Worm (Caenorhabditis elegans) whole organism, L1 larva: Measurements from ENCODE around the gene gly-5.

Experiments used
- C04F5.9 ChIP-seq: sonication (generic microtip); optimal IDR thresholded peaks from 2 replicates; lab custom pipeline; 2016; ENCODE audit warnings: missing genetic modification characterization, missing compliant biosample characterization
- C34B4.2 ChIP-seq: sonication (generic microtip); optimal IDR thresholded peaks from 2 replicates; lab custom pipeline; 2017; ENCODE audit warnings: mild to moderate bottlenecking, missing genetic modification characterization, missing compliant biosample characterization
- F16B12.6 ChIP-seq: fragments of 150-350 bp; optimal IDR thresholded peaks from 2 replicates; lab custom pipeline; 2014; ENCODE audit warnings: missing biosample characterization, missing genetic modification characterization
- alr-1 ChIP-seq: fragments of 200-800 bp; sonication (Bioruptor generic); optimal IDR thresholded peaks from 2 replicates; lab custom pipeline; 2018; ENCODE audit warnings: borderline replicate concordance, mild to moderate bottlenecking, missing genetic modification characterization, missing compliant biosample characterization
- blmp-1 ChIP-seq: fragments of 150-350 bp; optimal IDR thresholded peaks from 2 replicates; lab custom pipeline; 2014; ENCODE audit warnings: missing biosample characterization, missing genetic modification characterization
- ceh-63 ChIP-seq: fragments of 200-800 bp; sonication (Bioruptor generic); optimal IDR thresholded peaks from 2 replicates; lab custom pipeline; 2018; ENCODE audit warnings: mild to moderate bottlenecking, missing genetic modification characterization, missing compliant biosample characterization
- ceh-8 ChIP-seq: fragments of 200-800 bp; sonication (Bioruptor generic); optimal IDR thresholded peaks from 2 replicates; lab custom pipeline; 2018; ENCODE audit warnings: mild to moderate bottlenecking, missing genetic modification characterization, moderate library complexity, missing compliant biosample characterization
- ceh-82 ChIP-seq, 3 experiments: fragments of 150-350 bp in 1 of 3; sonication (generic microtip) in 2 of 3; optimal IDR thresholded peaks; 2 replicates each; lab custom pipeline; 2014 to 2017; ENCODE audit warnings: missing biosample characterization in 3 of 3, missing genetic modification characterization in 3 of 3
- dpl-1 ChIP-seq, 3 experiments: fragments of 150-350 bp in 2 of 3; sonication (generic microtip) in 1 of 3; optimal IDR thresholded peaks; 2 replicates each; lab custom pipeline; 2014 to 2017; ENCODE audit warnings: missing biosample characterization in 3 of 3, missing genetic modification characterization in 3 of 3, missing genetic modification reagents in 3 of 3
- dsc-1 ChIP-seq: sonication (generic microtip); optimal IDR thresholded peaks from 2 replicates; lab custom pipeline; 2016; ENCODE audit warnings: mild to moderate bottlenecking, missing genetic modification characterization, missing compliant biosample characterization
- efl-1 ChIP-seq, 4 experiments: fragments of 150-350 bp; optimal IDR thresholded peaks in 3 of 4; peaks in 1 of 4; 1 replicate in 1 of 4; 2 replicates in 3 of 4; lab custom pipeline; 2014; ENCODE audit warnings: missing biosample characterization in 2 of 4, missing genetic modification characterization in 2 of 4, missing genetic modification reagents in 2 of 4
- elt-3 ChIP-seq, 6 experiments: fragments of 150-350 bp in 1 of 6; sonication (generic microtip); optimal IDR thresholded peaks; 2 replicates each; lab custom pipeline; 2017 to 2018; ENCODE audit warnings: missing biosample characterization in 6 of 6, missing genetic modification characterization in 6 of 6, inconsistent platforms in 1 of 6
- ets-5 ChIP-seq: fragments of 200-800 bp; sonication (Bioruptor generic); IDR thresholded peaks from 2 replicates; pipeline ENCODE4 v1.3.6; 2022; ENCODE audit warnings: missing genetic modification characterization, missing compliant biosample characterization
- hpl-2 ChIP-seq: fragments of 150-350 bp; optimal IDR thresholded peaks from 2 replicates; lab custom pipeline; 2014; ENCODE audit warnings: missing biosample characterization, missing genetic modification reagents, missing genetic modification characterization
- irx-1 ChIP-seq: sonication (generic microtip); optimal IDR thresholded peaks from 2 replicates; lab custom pipeline; 2016; ENCODE audit warnings: missing genetic modification characterization, missing compliant biosample characterization
- isw-1 ChIP-seq: fragments of 200-800 bp; sonication (Bioruptor generic); IDR thresholded peaks from 2 replicates; pipeline ENCODE4 v1.3.6; 2022; ENCODE audit warnings: missing genetic modification characterization, missing compliant biosample characterization
- lin-14 ChIP-seq: fragments of 200-800 bp; sonication (Bioruptor generic); optimal IDR thresholded peaks from 2 replicates; lab custom pipeline; 2018; ENCODE audit warnings: mild to moderate bottlenecking, missing genetic modification characterization, moderate library complexity, missing compliant biosample characterization
- lin-15B ChIP-seq: fragments of 150-350 bp; sonication (generic microtip); optimal IDR thresholded peaks from 3 replicates; lab custom pipeline; 2014; ENCODE audit warnings: missing biosample characterization, missing genetic modification characterization
- lir-3 ChIP-seq: sonication (generic microtip); optimal IDR thresholded peaks from 2 replicates; lab custom pipeline; 2016; ENCODE audit warnings: mild to moderate bottlenecking, missing genetic modification characterization, moderate library complexity, missing compliant biosample characterization; ENCODE audit not compliant: poor library complexity
- mab-9 ChIP-seq: fragments of 200-800 bp; sonication (Bioruptor generic); IDR thresholded peaks from 2 replicates; pipeline ENCODE4 v1.3.6; 2022; ENCODE audit warnings: missing genetic modification reagents, missing genetic modification characterization, missing compliant biosample characterization
- mdl-1 ChIP-seq, 2 experiments: fragments of 150-350 bp; optimal IDR thresholded peaks; 2 replicates each; lab custom pipeline; 2014 to 2017; ENCODE audit warnings: missing biosample characterization in 2 of 2, missing genetic modification characterization in 2 of 2, inconsistent platforms in 1 of 2
- mep-1 ChIP-seq: fragments of 150-350 bp; optimal IDR thresholded peaks from 2 replicates; lab custom pipeline; 2014; ENCODE audit warnings: missing biosample characterization, missing genetic modification characterization
- nhr-11 ChIP-seq: fragments of 150-350 bp; optimal IDR thresholded peaks from 2 replicates; lab custom pipeline; 2014; ENCODE audit warnings: missing biosample characterization, missing genetic modification characterization
- nhr-19 ChIP-seq: fragments of 200-800 bp; sonication (Bioruptor generic); conservative IDR thresholded peaks from 2 replicates; pipeline ENCODE4 v1.3.6; 2022; ENCODE audit warnings: missing genetic modification characterization, missing compliant biosample characterization
- nhr-237 ChIP-seq: fragments of 150-350 bp; optimal IDR thresholded peaks from 2 replicates; lab custom pipeline; 2014; ENCODE audit warnings: missing biosample characterization, missing genetic modification characterization
- nhr-28 ChIP-seq: fragments of 150-350 bp; optimal IDR thresholded peaks from 2 replicates; lab custom pipeline; 2014; ENCODE audit warnings: missing biosample characterization, missing genetic modification characterization
- nhr-47 ChIP-seq: sonication (generic microtip); optimal IDR thresholded peaks from 2 replicates; lab custom pipeline; 2016; ENCODE audit warnings: mild to moderate bottlenecking, missing genetic modification characterization, moderate library complexity, missing compliant biosample characterization
- nhr-71 ChIP-seq: sonication (generic microtip); optimal IDR thresholded peaks from 2 replicates; lab custom pipeline; 2016; ENCODE audit warnings: mild to moderate bottlenecking, missing genetic modification characterization, moderate library complexity, missing compliant biosample characterization
- nhr-76 ChIP-seq: sonication (generic microtip); optimal IDR thresholded peaks from 2 replicates; lab custom pipeline; 2017; ENCODE audit warnings: missing biosample characterization, missing genetic modification characterization
- nhr-77 ChIP-seq: fragments of 150-350 bp; optimal IDR thresholded peaks from 2 replicates; lab custom pipeline; 2014; ENCODE audit warnings: missing biosample characterization, missing genetic modification characterization
- nhr-84 ChIP-seq: sonication (generic microtip); optimal IDR thresholded peaks from 2 replicates; lab custom pipeline; 2017; ENCODE audit warnings: missing biosample characterization, missing genetic modification characterization
- nhr-85 ChIP-seq: sonication (generic microtip); peaks from one replicate; lab custom pipeline; 2016; ENCODE audit warnings: missing genetic modification characterization, inconsistent platforms, missing compliant biosample characterization
- nhr-90 ChIP-seq: sonication (generic microtip); optimal IDR thresholded peaks from 2 replicates; lab custom pipeline; 2016; ENCODE audit warnings: mild to moderate bottlenecking, missing genetic modification characterization, missing compliant biosample characterization; ENCODE audit not compliant: poor library complexity
- pag-3 ChIP-seq: sonication (generic microtip); optimal IDR thresholded peaks from 2 replicates; lab custom pipeline; 2017; ENCODE audit warnings: missing genetic modification characterization, mild to moderate bottlenecking, missing compliant biosample characterization, antibody characterized with exemption, borderline replicate concordance; ENCODE audit not compliant: insufficient read depth
- rnt-1 ChIP-seq: sonication (generic microtip); optimal IDR thresholded peaks from 2 replicates; lab custom pipeline; 2016; ENCODE audit warnings: mild to moderate bottlenecking, missing genetic modification characterization, moderate library complexity, missing compliant biosample characterization
- snpc-4 ChIP-seq: fragments of 150-350 bp; optimal IDR thresholded peaks from 2 replicates; lab custom pipeline; 2014; ENCODE audit warnings: missing biosample characterization, missing genetic modification characterization
- snu-23 ChIP-seq: sonication (generic microtip); optimal IDR thresholded peaks from 2 replicates; lab custom pipeline; 2016; ENCODE audit warnings: missing genetic modification characterization, missing compliant biosample characterization
- sox-4 ChIP-seq: sonication (generic microtip); optimal IDR thresholded peaks from 2 replicates; lab custom pipeline; 2016; ENCODE audit warnings: missing genetic modification characterization, missing compliant biosample characterization
- sptf-1 ChIP-seq: fragments of 150-350 bp; optimal IDR thresholded peaks from 2 replicates; lab custom pipeline; 2014; ENCODE audit warnings: missing biosample characterization, missing genetic modification characterization
- tbx-2 ChIP-seq: sonication (generic microtip); optimal IDR thresholded peaks from 2 replicates; lab custom pipeline; 2016; ENCODE audit warnings: missing genetic modification characterization, missing compliant biosample characterization
- tlp-1 ChIP-seq: fragments of 150-350 bp; optimal IDR thresholded peaks from 2 replicates; lab custom pipeline; 2014; ENCODE audit warnings: missing biosample characterization, missing genetic modification characterization
- unc-130 ChIP-seq: fragments of 150-350 bp; optimal IDR thresholded peaks from 2 replicates; lab custom pipeline; 2017; ENCODE audit warnings: missing biosample characterization, missing genetic modification characterization, inconsistent platforms
- unc-86 ChIP-seq: sonication (generic microtip); optimal IDR thresholded peaks from 2 replicates; lab custom pipeline; 2016; ENCODE audit warnings: missing genetic modification characterization, missing compliant biosample characterization
- unc-98 ChIP-seq: fragments of 200-800 bp; sonication (Bioruptor generic); IDR thresholded peaks from 2 replicates; pipeline ENCODE4 v1.3.6; 2022; ENCODE audit warnings: missing genetic modification characterization, missing compliant biosample characterization
- xbp-1 ChIP-seq: sonication (generic microtip); optimal IDR thresholded peaks from 2 replicates; lab custom pipeline; 2016; ENCODE audit warnings: missing genetic modification characterization, missing compliant biosample characterization
- zag-1 ChIP-seq: fragments of 150-350 bp; optimal IDR thresholded peaks from 2 replicates; lab custom pipeline; 2014; ENCODE audit warnings: missing biosample characterization, missing genetic modification characterization
- zip-4 ChIP-seq: fragments of 200-800 bp; sonication (Bioruptor generic); optimal IDR thresholded peaks from 2 replicates; lab custom pipeline; 2018; ENCODE audit warnings: mild to moderate bottlenecking, missing genetic modification characterization, moderate library complexity, missing compliant biosample characterization

The gly-5 gene

DNA sequence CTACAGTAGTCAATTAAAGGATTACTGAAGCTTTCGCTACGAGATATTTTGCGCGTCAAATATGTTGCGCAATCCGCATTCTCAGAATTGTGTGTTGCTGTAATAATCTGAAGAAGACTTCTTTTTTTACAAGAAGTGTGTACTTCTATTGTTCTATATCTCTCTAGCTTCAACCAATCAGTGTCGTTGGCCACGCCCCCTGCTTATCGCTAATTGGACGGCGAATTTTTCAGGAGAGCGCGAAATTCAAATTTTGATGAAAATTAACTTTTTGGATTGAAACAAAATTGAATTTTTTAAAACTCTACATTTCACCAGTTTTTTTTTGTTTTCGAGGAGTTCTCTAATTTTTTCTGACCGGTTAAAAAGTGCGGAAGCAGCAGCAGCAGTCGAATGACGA lies 10.3 kb upstream of the gly-5 start:
- TF ChIP-seq efl-1 (optimal IDR thresholded peaks at IDR 0.05; lab: Kevin White, UChicago): no peak
- TF ChIP-seq efl-1 (GFP tag; optimal IDR thresholded peaks at IDR 0.05 in 1 of 2; lab: Kevin White, UChicago): peak in 1 of 2 experiments; percentile 11
- no peak for TF ChIP-seq isw-1 (GFP tag; lab: Robert Waterston, UW)

DNA sequence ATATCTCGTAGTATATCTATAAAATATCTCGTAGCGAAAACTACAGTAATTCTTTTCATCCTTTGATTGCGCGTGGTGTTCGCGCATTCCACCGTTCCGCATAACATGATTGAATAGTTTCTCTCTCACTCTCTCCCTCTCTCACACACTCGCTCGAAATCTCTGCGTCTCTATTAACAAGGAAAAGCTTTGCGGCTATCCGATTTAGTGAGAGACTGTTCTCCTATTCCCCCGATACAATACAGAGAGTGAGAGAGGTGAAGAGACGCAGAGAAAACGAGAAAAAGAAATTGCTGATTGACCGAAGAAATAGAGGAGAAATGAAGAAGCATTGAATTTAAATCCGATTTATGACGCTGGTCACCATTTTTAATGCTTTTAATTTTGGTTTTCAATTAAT lies 5.2 kb upstream of the gly-5 start:
- no peak for TF ChIP-seq ceh-82 (tag; optimal IDR thresholded peaks at IDR 0.05; lab: Kevin White, UChicago)
- TF ChIP-seq blmp-1 (tag; lab: Kevin White, UChicago): peak; percentile 87
- TF ChIP-seq dpl-1 (GFP tag; optimal IDR thresholded peaks at IDR 0.05; lab: Kevin White, UChicago): peak in 1 of 3 experiments; percentile 11
- TF ChIP-seq lin-14 (GFP tag; lab: Kevin White, UChicago): peak; percentile 70
- peak; percentile 8 to 10 for TF ChIP-seq efl-1 (optimal IDR thresholded peaks at IDR 0.05; lab: Kevin White, UChicago)
- TF ChIP-seq efl-1 (GFP tag; optimal IDR thresholded peaks at IDR 0.05 in 1 of 2; lab: Kevin White, UChicago): peak in 1 of 2 experiments; percentile 92
- peak; percentile 13 for TF ChIP-seq nhr-71 (tag; lab: Kevin White, UChicago)
- peak; percentile 63 for TF ChIP-seq mep-1
- TF ChIP-seq sptf-1 (tag; lab: Kevin White, UChicago): no peak
- TF ChIP-seq dsc-1 (tag; lab: Kevin White, UChicago): peak; percentile 7
- TF ChIP-seq nhr-85 (tag; lab: Kevin White, UChicago): peak; percentile 60
- TF ChIP-seq mab-9 (GFP tag; lab: Robert Waterston, UW): no peak

ce11 chrIII:13187773-13188172 lies 583 bp downstream of the gly-5 start:
- TF ChIP-seq snpc-4: no peak
- TF ChIP-seq zip-4 (GFP tag; lab: Kevin White, UChicago): no peak
- peak; percentile 99 for TF ChIP-seq rnt-1 (tag; lab: Kevin White, UChicago)
- TF ChIP-seq nhr-28 (tag; lab: Kevin White, UChicago): no peak
- TF ChIP-seq nhr-76 (tag; lab: Kevin White, UChicago): no peak
- no peak for TF ChIP-seq nhr-77 (tag; lab: Kevin White, UChicago)
- TF ChIP-seq blmp-1 (tag; lab: Kevin White, UChicago): peak; percentile 43
- TF ChIP-seq F16B12.6 (tag; lab: Kevin White, UChicago): peak; percentile 52
- TF ChIP-seq unc-98 (GFP tag; lab: Robert Waterston, UW): peak; percentile 71; the same call in 1 of the 2 replicates
- TF ChIP-seq ceh-8: peak; percentile 40
- peak; percentile 60 for TF ChIP-seq ceh-63 (GFP tag; lab: Kevin White, UChicago)
- TF ChIP-seq unc-130 (tag; lab: Kevin White, UChicago): no peak
- no peak for TF ChIP-seq nhr-84 (tag; lab: Kevin White, UChicago)
- TF ChIP-seq mdl-1 (tag; optimal IDR thresholded peaks at IDR 0.05; lab: Kevin White, UChicago): peak in 1 of 2 experiments; percentile 18
- no peak for TF ChIP-seq hpl-2
- peak; percentile 89 for TF ChIP-seq C04F5.9
- TF ChIP-seq nhr-85 (tag; lab: Kevin White, UChicago): peak; percentile 94
- peak; percentile 93 for TF ChIP-seq nhr-90 (tag; lab: Kevin White, UChicago)
- TF ChIP-seq alr-1 (tag; lab: Kevin White, UChicago): no peak
- peak; percentile 57 for TF ChIP-seq C34B4.2
- peak; percentile 22 to 71 (median 65) for TF ChIP-seq dpl-1 (GFP tag; optimal IDR thresholded peaks at IDR 0.05; lab: Kevin White, UChicago)
- peak; percentile 94 for TF ChIP-seq sox-4 (tag; lab: Kevin White, UChicago)
- TF ChIP-seq nhr-19 (GFP tag; lab: Robert Waterston, UW): peak; percentile 80
- TF ChIP-seq xbp-1 (tag; lab: Kevin White, UChicago): peak; percentile 92
- no peak for TF ChIP-seq ets-5 (GFP tag; lab: Robert Waterston, UW)
- TF ChIP-seq tbx-2 (tag; lab: Kevin White, UChicago): peak; percentile 91
- TF ChIP-seq pag-3 (tag; lab: Kevin White, UChicago): no peak
- peak; percentile 85 for TF ChIP-seq snu-23
- TF ChIP-seq isw-1 (GFP tag; lab: Robert Waterston, UW): peak; percentile 51
- no peak for TF ChIP-seq nhr-11 (tag; lab: Kevin White, UChicago)
- no peak for TF ChIP-seq lin-15B
- no peak for TF ChIP-seq tlp-1 (tag; lab: Kevin White, UChicago)
- TF ChIP-seq elt-3 (tag; optimal IDR thresholded peaks at IDR 0.05; lab: Kevin White, UChicago): no peak
- TF ChIP-seq zag-1 (tag; lab: Kevin White, UChicago): no peak
- TF ChIP-seq ceh-82 (tag; optimal IDR thresholded peaks at IDR 0.05; lab: Kevin White, UChicago): peak; percentile 8 to 57 (median 32)
- no peak for TF ChIP-seq nhr-237 (tag; lab: Kevin White, UChicago)
- TF ChIP-seq irx-1 (tag; lab: Kevin White, UChicago): peak; percentile 96
- TF ChIP-seq unc-86 (tag; lab: Kevin White, UChicago): peak; percentile 77
- TF ChIP-seq lir-3 (tag; lab: Kevin White, UChicago): peak; percentile 94
- peak; percentile 93 for TF ChIP-seq nhr-47
